Fruit fly (Drosophila melanogaster): ENCODE results near the gene Herc4.

Gene Herc4

dm6 chr3L:1335428-1335764 is 21.9 kb downstream of the Herc4 start (continued):
- TF ChIP-seq vri (GFP tag; optimal IDR thresholded peaks at IDR 0.05), result peak; percentile 90
- TF ChIP-seq fkh (GFP tag; optimal IDR thresholded peaks at IDR 0.05), result no peak
- TF ChIP-seq CG8632 (GFP tag; optimal IDR thresholded peaks at IDR 0.05), result no peak
- peak; percentile 59 for TF ChIP-seq OdsH (GFP tag; optimal IDR thresholded peaks at IDR 0.05)
- TF ChIP-seq fd59A (GFP tag; optimal IDR thresholded peaks at IDR 0.05), result no peak
- TF ChIP-seq Ets96B (tag; optimal IDR thresholded peaks at IDR 0.05), result no peak
- no peak for TF ChIP-seq Ets21C (GFP tag; optimal IDR thresholded peaks at IDR 0.05)
- TF ChIP-seq CG1621 (tag; optimal IDR thresholded peaks at IDR 0.05), result no peak
- peak; percentile 60 for TF ChIP-seq CG31627 (GFP tag; optimal IDR thresholded peaks at IDR 0.05)
- TF ChIP-seq CG7368 (GFP tag; optimal IDR thresholded peaks at IDR 0.05), result peak; percentile 41
- peak; percentile 63 for TF ChIP-seq topi (GFP tag; optimal IDR thresholded peaks at IDR 0.05)
- peak; percentile 81 for TF ChIP-seq CG6163 (GFP tag; IDR thresholded peaks at IDR 0.05)
- TF ChIP-seq CG34406 (GFP tag; optimal IDR thresholded peaks at IDR 0.05), result peak; percentile 24
- no peak for TF ChIP-seq Smox (GFP tag; optimal IDR thresholded peaks at IDR 0.05)

- no peak for TF ChIP-seq Sox15 (GFP tag; optimal IDR thresholded peaks at IDR 0.05)
- no peak for TF ChIP-seq OdsH (GFP tag; optimal IDR thresholded peaks at IDR 0.05)
- no peak for TF ChIP-seq CG34406 (GFP tag; optimal IDR thresholded peaks at IDR 0.05)
- TF ChIP-seq salr (GFP tag; optimal IDR thresholded peaks at IDR 0.05), result no peak
- no peak for TF ChIP-seq CG11902 (GFP tag; optimal IDR thresholded peaks at IDR 0.05)
- TF ChIP-seq CG1621 (tag; optimal IDR thresholded peaks at IDR 0.05), result no peak
- no peak for TF ChIP-seq Gug (GFP tag; IDR thresholded peaks at IDR 0.05)
- TF ChIP-seq svp (GFP tag), result peak; percentile 92
- no peak for TF ChIP-seq fd59A (GFP tag; optimal IDR thresholded peaks at IDR 0.05)
- TF ChIP-seq fkh (GFP tag; optimal IDR thresholded peaks at IDR 0.05), result peak; percentile 36
- no peak for TF ChIP-seq fd85E (GFP tag; optimal IDR thresholded peaks at IDR 0.05)
- TF ChIP-seq CG6792 (GFP tag; optimal IDR thresholded peaks at IDR 0.05), result no peak
- TF ChIP-seq Met (GFP tag; optimal IDR thresholded peaks at IDR 0.05), result no peak
- no peak for TF ChIP-seq Smox (GFP tag; optimal IDR thresholded peaks at IDR 0.05)
- TF ChIP-seq CG11294 (GFP tag; IDR thresholded peaks at IDR 0.05), result no peak
- no peak for TF ChIP-seq CG10669 (GFP tag; optimal IDR thresholded peaks at IDR 0.05)
- TF ChIP-seq CG3032 (tag; optimal IDR thresholded peaks at IDR 0.05), result no peak
- TF ChIP-seq Eip93F (GFP tag; optimal IDR thresholded peaks at IDR 0.05), result peak; percentile 70
- no peak for TF ChIP-seq lz (GFP tag; optimal IDR thresholded peaks at IDR 0.05)
- no peak for TF ChIP-seq CG9139 (GFP tag; optimal IDR thresholded peaks at IDR 0.05)
- TF ChIP-seq CG6854 (GFP tag; optimal IDR thresholded peaks at IDR 0.05), result no peak
- TF ChIP-seq esn (GFP tag; optimal IDR thresholded peaks at IDR 0.05), result peak; percentile 29
- no peak for TF ChIP-seq ss (GFP tag; optimal IDR thresholded peaks at IDR 0.05)
- TF ChIP-seq Eip78C (GFP tag), result peak; percentile 64
- TF ChIP-seq Sox102F (GFP tag; optimal IDR thresholded peaks at IDR 0.05), result no peak
- TF ChIP-seq achi (GFP tag; optimal IDR thresholded peaks at IDR 0.05), result no peak
- TF ChIP-seq CG8632 (GFP tag; optimal IDR thresholded peaks at IDR 0.05), result no peak
- peak; percentile 53; the same call in 2 of the 3 replicates for TF ChIP-seq eg (GFP tag; IDR thresholded peaks at IDR 0.05)
- TF ChIP-seq CG3919 (GFP tag; optimal IDR thresholded peaks at IDR 0.05), result no peak
- TF ChIP-seq Hr39 (GFP tag; optimal IDR thresholded peaks at IDR 0.05), result peak; percentile 14
- TF ChIP-seq cyc (GFP tag; optimal IDR thresholded peaks at IDR 0.05), result peak; percentile 7
- no peak for TF ChIP-seq net (GFP tag; optimal IDR thresholded peaks at IDR 0.05)
- no peak for TF ChIP-seq CG32006 (GFP tag; optimal IDR thresholded peaks at IDR 0.05)
- no peak for TF ChIP-seq CG8319 (GFP tag; optimal IDR thresholded peaks at IDR 0.05)
- TF ChIP-seq CG6808 (GFP tag; optimal IDR thresholded peaks at IDR 0.05), result no peak
- peak; percentile 38 for TF ChIP-seq CG31627 (GFP tag; optimal IDR thresholded peaks at IDR 0.05)
- TF ChIP-seq topi (GFP tag; optimal IDR thresholded peaks at IDR 0.05), result peak; percentile 23
- peak; percentile 91 for TF ChIP-seq vri (GFP tag; optimal IDR thresholded peaks at IDR 0.05)
- TF ChIP-seq Hr38 (GFP tag; optimal IDR thresholded peaks at IDR 0.05), result no peak
- TF ChIP-seq CG6163 (GFP tag; IDR thresholded peaks at IDR 0.05), result peak; percentile 44; the same call in 2 of the 3 replicates
- TF ChIP-seq CG7368 (GFP tag; optimal IDR thresholded peaks at IDR 0.05), result no peak
- no peak for TF ChIP-seq CG11762 (GFP tag; optimal IDR thresholded peaks at IDR 0.05; ENCODE audit: insufficient read depth)
- TF ChIP-seq CG16779 (tag; optimal IDR thresholded peaks at IDR 0.05), result no peak
- TF ChIP-seq spab (GFP tag; optimal IDR thresholded peaks at IDR 0.05), result no peak
- no peak for TF ChIP-seq Ets96B (tag; optimal IDR thresholded peaks at IDR 0.05)
These were observed 22.8 kb downstream of the Herc4 start for dm6 chr3L:1335989-1336961.
